Worm (Caenorhabditis elegans) whole organism, early embryonic: ENCODE data around the gene srd-59.

Experiments used
- F13C5.2 ChIP-seq: sonication (generic microtip); optimal IDR thresholded peaks from 2 replicates; lab custom pipeline; 2017; ENCODE audit warnings: mild to moderate bottlenecking, missing genetic modification characterization, inconsistent platforms, missing compliant biosample characterization
- aly-1 ChIP-seq: sonication (generic microtip); optimal IDR thresholded peaks from 2 replicates; lab custom pipeline; 2016; ENCODE audit warnings: missing genetic modification characterization, missing compliant biosample characterization
- ama-1 ChIP-seq: fragments of 150-350 bp; optimal IDR thresholded peaks from 2 replicates; lab custom pipeline; 2014
- hnd-1 ChIP-seq: sonication (generic microtip); optimal IDR thresholded peaks from 2 replicates; lab custom pipeline; 2016; ENCODE audit warnings: missing genetic modification characterization, missing compliant biosample characterization
- scrt-1 ChIP-seq: fragments of 200-800 bp; sonication (Bioruptor generic); IDR thresholded peaks from 2 replicates; pipeline ENCODE4 v1.3.6; 2022; ENCODE audit warnings: missing genetic modification characterization, missing compliant biosample characterization

ce11 chrII:7183493-7184272, 21.8 kb upstream of the srd-59 start, which contains the start of gene pdl-1:
- TF ChIP-seq hnd-1 (tag; lab: Kevin White, UChicago), result peak; percentile 90
- TF ChIP-seq F13C5.2, result peak; percentile 96
- peak; percentile 97 for TF ChIP-seq scrt-1 (GFP tag; lab: Robert Waterston, UW)
- peak; percentile 96 for TF ChIP-seq aly-1 (tag; lab: Kevin White, UChicago)
- no peak for TF ChIP-seq ama-1
